Fruit fly (Drosophila melanogaster) whole organism: ENCODE results near the gene hmw.

Experiments used
- CG8478 ChIP-seq: fragments of >200 bp; optimal IDR thresholded peaks from 2 replicates; lab custom pipeline; 2018; ENCODE audit warnings: inconsistent platforms
- psq ChIP-seq: fragments of >200 bp; optimal IDR thresholded peaks from 2 replicates; lab custom pipeline; 2017

- TF ChIP-seq psq (lab: Kevin White, UChicago) (no peak), CG8478 (lab: Kevin White, UChicago) (no peak)
These were observed 4.3 kb downstream of the hmw start, which contains the start of the genes WRNexo and Nup43 for dm6 chr3R:18365978-18366643.
